Fruit fly (Drosophila melanogaster): ENCODE measurements around the gene Ca-beta.

Ca-beta gene

dm6 chr2L:11123499-11123898 is 79.8 kb downstream of the Ca-beta start, which contains the start of the genes Csl4 and Nup160 (continued):
- TF ChIP-seq vnd (GFP tag; IDR thresholded peaks at IDR 0.05; ENCODE audit: partially characterized antibody) (no peak), z (GFP tag; IDR thresholded peaks at IDR 0.05) (no peak), wek (GFP tag; optimal IDR thresholded peaks at IDR 0.05) (no peak), bsh (GFP tag; optimal IDR thresholded peaks at IDR 0.05) (peak in 1 of 2 experiments; percentile 75), slp2 (GFP tag; optimal IDR thresholded peaks at IDR 0.05) (peak; percentile 79), Lpt (GFP tag; optimal IDR thresholded peaks at IDR 0.05) (no peak), CG1024 (GFP tag; IDR thresholded peaks at IDR 0.05) (no peak), Hmx (GFP tag; optimal IDR thresholded peaks at IDR 0.05) (peak; percentile 46), Camta (GFP tag; optimal IDR thresholded peaks at IDR 0.05) (peak; percentile 68), CG9437 (GFP tag; optimal IDR thresholded peaks at IDR 0.05) (peak; percentile 51), fd102C (GFP tag; optimal IDR thresholded peaks at IDR 0.05) (no peak), D19A (tag; optimal IDR thresholded peaks at IDR 0.05) (no peak), bowl (GFP tag; IDR thresholded peaks at IDR 0.05) (no peak), stwl (tag; optimal IDR thresholded peaks at IDR 0.05) (peak; percentile 79), TFAM (GFP tag; optimal IDR thresholded peaks at IDR 0.05) (no peak), CG4707 (GFP tag; optimal IDR thresholded peaks at IDR 0.05) (no peak), nom (GFP tag; optimal IDR thresholded peaks at IDR 0.05) (no peak), lmd (GFP tag; IDR thresholded peaks at IDR 0.05) (peak; percentile 70), Hr39 (optimal IDR thresholded peaks at IDR 0.05) (no peak), CG2199 (GFP tag; IDR thresholded peaks at IDR 0.05) (no peak), cwo (GFP tag; optimal IDR thresholded peaks at IDR 0.05) (peak; percentile 41), Spps (tag; optimal IDR thresholded peaks at IDR 0.05) (peak; percentile 40), CG9727 (GFP tag; optimal IDR thresholded peaks at IDR 0.05) (peak; percentile 66), az2 (GFP tag; optimal IDR thresholded peaks at IDR 0.05) (peak; percentile 96), Atf3 (GFP tag; optimal IDR thresholded peaks at IDR 0.05) (peak; percentile 56), ro (GFP tag; IDR thresholded peaks at IDR 0.05) (no peak), Med (GFP tag) (peak; percentile 98), Hr3 (GFP tag; optimal IDR thresholded peaks at IDR 0.05) (peak; percentile 71), klu (GFP tag; IDR thresholded peaks at IDR 0.05) (0 out of 2 replicates have a peak, but pooled peaks have one; percentile 22), Sox102F (GFP tag; optimal IDR thresholded peaks at IDR 0.05) (no peak), CG17612 (GFP tag; IDR thresholded peaks at IDR 0.05) (no peak), gsb (GFP tag; IDR thresholded peaks at IDR 0.05) (no peak), Meics (GFP tag; optimal IDR thresholded peaks at IDR 0.05) (peak; percentile 61), hbn (GFP tag; IDR thresholded peaks at IDR 0.05; ENCODE audit: partially characterized antibody) (0 out of 2 replicates have a peak, but pooled peaks have one; percentile 32), CG7963 (GFP tag; IDR thresholded peaks at IDR 0.05; ENCODE audit: partially characterized antibody) (no peak), CG12769 (tag; optimal IDR thresholded peaks at IDR 0.05) (no peak), al (GFP tag; IDR thresholded peaks at IDR 0.05) (peak; percentile 69), kah (GFP tag; optimal IDR thresholded peaks at IDR 0.05) (no peak), CG3847 (GFP tag; IDR thresholded peaks at IDR 0.05) (peak; percentile 88), CG17568 (GFP tag; optimal IDR thresholded peaks at IDR 0.05) (no peak), sr (GFP tag; IDR thresholded peaks at IDR 0.05) (no peak), CG31224 (GFP tag; IDR thresholded peaks at IDR 0.05) (peak; percentile 63), gcm (GFP tag; optimal IDR thresholded peaks at IDR 0.05) (no peak), Vsx1 (GFP tag; optimal IDR thresholded peaks at IDR 0.05) (no peak), Mrtf (GFP tag; IDR thresholded peaks at IDR 0.05) (no peak), pfk (GFP tag; optimal IDR thresholded peaks at IDR 0.05) (no peak), CG2116 (GFP tag; optimal IDR thresholded peaks at IDR 0.05) (peak; percentile 74), CG11723 (GFP tag; optimal IDR thresholded peaks at IDR 0.05) (no peak), CG1529 (GFP tag; optimal IDR thresholded peaks at IDR 0.05) (no peak), CG6765 (GFP tag; optimal IDR thresholded peaks at IDR 0.05) (no peak), dysf (GFP tag; IDR thresholded peaks at IDR 0.05) (peak; percentile 71; the same call in 2 of the 3 replicates), CG2678 (tag; optimal IDR thresholded peaks at IDR 0.05) (no peak)
